Fruit fly (Drosophila melanogaster) whole organism, embryonic: Measurements from ENCODE around the gene Mbs.

Source experiments
- Ada2b ChIP-seq: fragments of 200-800 bp; sonication (Bioruptor generic); IDR thresholded peaks from 2 replicates; pipeline ENCODE4 v1.3.6; 2022; ENCODE audit warnings: missing biosample characterization, missing genetic modification characterization
- Aef1 ChIP-seq: fragments of 200-800 bp; sonication (Bioruptor generic); IDR thresholded peaks from 3 replicates; pipeline ENCODE4 v1.3.6; 2022; ENCODE audit warnings: missing biosample characterization, missing genetic modification characterization
- C15 ChIP-seq: fragments of 200-800 bp; sonication (Bioruptor generic); IDR thresholded peaks from 3 replicates; pipeline ENCODE4 v1.3.6; 2022; ENCODE audit warnings: missing biosample characterization, missing genetic modification characterization
- CG11560 ChIP-seq: fragments of 200-800 bp; sonication (Bioruptor generic); IDR thresholded peaks from 3 replicates; pipeline ENCODE4 v1.3.6; 2022; ENCODE audit warnings: missing biosample characterization, missing genetic modification characterization
- CG11695 ChIP-seq: fragments of 200-800 bp; sonication (Bioruptor generic); IDR thresholded peaks from 3 replicates; pipeline ENCODE4 v1.3.6; 2022; ENCODE audit warnings: missing biosample characterization, missing genetic modification characterization
- CG11723 ChIP-seq: fragments of 200-800 bp; sonication (Bioruptor generic); optimal IDR thresholded peaks from 2 replicates; lab custom pipeline; 2017; ENCODE audit warnings: missing biosample characterization, mild to moderate bottlenecking, missing genetic modification characterization
- CG12155 ChIP-seq: fragments of 200-800 bp; sonication (Bioruptor generic); optimal IDR thresholded peaks from 3 replicates; lab custom pipeline; 2016; ENCODE audit warnings: missing biosample characterization, missing genetic modification characterization
- CG13894 ChIP-seq: fragments of 200-800 bp; sonication (Bioruptor generic); optimal IDR thresholded peaks from 3 replicates; lab custom pipeline; 2018; ENCODE audit warnings: missing biosample characterization, mild to moderate bottlenecking, missing genetic modification characterization, moderate library complexity
- CG14965 ChIP-seq: fragments of 200-800 bp; sonication (Bioruptor generic); optimal IDR thresholded peaks from 2 replicates; lab custom pipeline; 2016; ENCODE audit warnings: missing biosample characterization, missing genetic modification characterization, borderline replicate concordance
- CG1529 ChIP-seq: fragments of 200-800 bp; sonication (Bioruptor generic); optimal IDR thresholded peaks from 3 replicates; lab custom pipeline; 2018; ENCODE audit warnings: missing biosample characterization, missing genetic modification characterization
- CG18262 ChIP-seq: fragments of 200-800 bp; optimal IDR thresholded peaks from 3 replicates; lab custom pipeline; 2019; ENCODE audit warnings: missing biosample characterization, mild to moderate bottlenecking, missing genetic modification characterization, moderate library complexity
- CG3163 ChIP-seq: fragments of 200-800 bp; sonication (Bioruptor generic); optimal IDR thresholded peaks from 3 replicates; lab custom pipeline; 2016; ENCODE audit warnings: missing biosample characterization, missing genetic modification characterization
- CG34422 ChIP-seq: fragments of 200-800 bp; sonication (Bioruptor generic); IDR thresholded peaks from 3 replicates; pipeline ENCODE4 v1.3.6; 2022; ENCODE audit warnings: missing biosample characterization, missing genetic modification characterization
- CG3847 ChIP-seq: fragments of 200-800 bp; sonication (Bioruptor generic); IDR thresholded peaks from 2 replicates; pipeline ENCODE4 v1.3.6; 2022; ENCODE audit warnings: missing biosample characterization, missing genetic modification characterization
- CG3995 ChIP-seq: fragments of 200-800 bp; sonication (Bioruptor generic); optimal IDR thresholded peaks from 3 replicates; lab custom pipeline; 2016; ENCODE audit warnings: missing biosample characterization, missing genetic modification characterization
- CG8290 ChIP-seq, 3 experiments: fragments of 200-800 bp; sonication (Bioruptor generic); optimal IDR thresholded peaks; 2 replicates each; lab custom pipeline; 2016 to 2019; ENCODE audit warnings: missing biosample characterization in 3 of 3, missing genetic modification characterization in 3 of 3, mild to moderate bottlenecking in 2 of 3, moderate library complexity in 1 of 3
- CG8765 ChIP-seq: fragments of 200-800 bp; sonication (Bioruptor generic); IDR thresholded peaks from 2 replicates; pipeline ENCODE4 v1.3.6; 2022; ENCODE audit warnings: missing biosample characterization, missing genetic modification characterization
- CG9817 ChIP-seq: fragments of 200-800 bp; sonication (Bioruptor generic); optimal IDR thresholded peaks from 2 replicates; lab custom pipeline; 2018; ENCODE audit warnings: missing biosample characterization, mild to moderate bottlenecking, missing genetic modification characterization, moderate library complexity
- CG9876 ChIP-seq: fragments of 200-800 bp; sonication (Bioruptor generic); optimal IDR thresholded peaks from 2 replicates; lab custom pipeline; 2016; ENCODE audit warnings: missing biosample characterization, missing genetic modification characterization
- CG9932 ChIP-seq: fragments of 200-800 bp; sonication (Bioruptor generic); IDR thresholded peaks from 2 replicates; pipeline ENCODE4 v1.3.6; 2022; ENCODE audit warnings: missing biosample characterization, missing genetic modification characterization
- Drgx ChIP-seq: fragments of 200-800 bp; sonication (Bioruptor generic); IDR thresholded peaks from 2 replicates; pipeline ENCODE4 v1.3.6; 2022; ENCODE audit warnings: missing biosample characterization, missing genetic modification characterization
- HHEX ChIP-seq: fragments of 200-800 bp; sonication (Bioruptor generic); optimal IDR thresholded peaks from 3 replicates; lab custom pipeline; 2017; ENCODE audit warnings: missing biosample characterization, mild to moderate bottlenecking, missing genetic modification characterization, missing genetic modification reagents
- Hand ChIP-seq: fragments of 200-800 bp; sonication (Bioruptor generic); optimal IDR thresholded peaks from 2 replicates; lab custom pipeline; 2017; ENCODE audit warnings: mild to moderate bottlenecking, missing biosample characterization, missing genetic modification reagents, missing genetic modification characterization
- HmgD ChIP-seq: fragments of 200-800 bp; sonication (Bioruptor generic); optimal IDR thresholded peaks from 3 replicates; lab custom pipeline; 2016; ENCODE audit warnings: missing biosample characterization, missing genetic modification characterization
- HmgZ ChIP-seq: fragments of 200-800 bp; sonication (Bioruptor generic); optimal IDR thresholded peaks from 2 replicates; lab custom pipeline; 2018; ENCODE audit warnings: missing biosample characterization, mild to moderate bottlenecking, missing genetic modification characterization
- Hr39 ChIP-seq: fragments of >200 bp; optimal IDR thresholded peaks from 2 replicates; lab custom pipeline; 2017
- Hr51 ChIP-seq, 2 experiments: fragments of 200-800 bp; sonication (Bioruptor generic); optimal IDR thresholded peaks; 2 replicates in 1 of 2; 3 replicates in 1 of 2; lab custom pipeline; 2016 to 2018; ENCODE audit warnings: missing biosample characterization in 2 of 2, missing genetic modification characterization in 2 of 2, mild to moderate bottlenecking in 1 of 2, moderate library complexity in 1 of 2
- Lhr ChIP-seq: fragments of 200-800 bp; sonication (Bioruptor generic); optimal IDR thresholded peaks from 3 replicates; lab custom pipeline; 2017; ENCODE audit warnings: mild to moderate bottlenecking, missing biosample characterization, missing genetic modification reagents, missing genetic modification characterization
- Max ChIP-seq: fragments of 200-800 bp; sonication (Bioruptor generic); optimal IDR thresholded peaks from 2 replicates; lab custom pipeline; 2016; ENCODE audit warnings: missing biosample characterization, mild to moderate bottlenecking, missing genetic modification characterization
- NfI ChIP-seq: fragments of 200-800 bp; sonication (Bioruptor generic); optimal IDR thresholded peaks from 3 replicates; lab custom pipeline; 2018; ENCODE audit warnings: missing biosample characterization, mild to moderate bottlenecking, missing genetic modification characterization, moderate library complexity
- Spps ChIP-seq: fragments of 200-800 bp; sonication (Bioruptor generic); optimal IDR thresholded peaks from 2 replicates; lab custom pipeline; 2018; ENCODE audit warnings: missing biosample characterization, mild to moderate bottlenecking, missing genetic modification characterization
- cas ChIP-seq: fragments of 200-800 bp; sonication (Bioruptor generic); IDR thresholded peaks from 2 replicates; pipeline ENCODE4 v1.3.6; 2022; ENCODE audit warnings: missing biosample characterization, missing genetic modification characterization
- crc ChIP-seq: fragments of 200-800 bp; sonication (Bioruptor generic); optimal IDR thresholded peaks from 2 replicates; lab custom pipeline; 2016; ENCODE audit warnings: missing biosample characterization, missing genetic modification characterization
- da ChIP-seq: fragments of 200-800 bp; sonication (Bioruptor generic); optimal IDR thresholded peaks from 2 replicates; lab custom pipeline; 2016; ENCODE audit warnings: missing biosample characterization, missing genetic modification characterization
- dmrt99B ChIP-seq: fragments of 200-800 bp; sonication (Bioruptor generic); optimal IDR thresholded peaks from 2 replicates; lab custom pipeline; 2018; ENCODE audit warnings: missing biosample characterization, mild to moderate bottlenecking, missing genetic modification characterization, moderate library complexity
- ems ChIP-seq: fragments of 200-800 bp; sonication (Bioruptor generic); optimal IDR thresholded peaks from 3 replicates; lab custom pipeline; 2016; ENCODE audit warnings: missing biosample characterization, missing genetic modification characterization
- grau ChIP-seq: fragments of 200-800 bp; optimal IDR thresholded peaks from 3 replicates; lab custom pipeline; 2019; ENCODE audit warnings: missing biosample characterization, mild to moderate bottlenecking, missing genetic modification characterization, moderate library complexity
- ind ChIP-seq: fragments of 200-800 bp; sonication (Bioruptor generic); optimal IDR thresholded peaks from 3 replicates; lab custom pipeline; 2016; ENCODE audit warnings: missing biosample characterization, missing genetic modification characterization
- ken ChIP-seq: fragments of 200-800 bp; sonication (Bioruptor generic); IDR thresholded peaks from 3 replicates; pipeline ENCODE4 v1.3.6; 2022; ENCODE audit warnings: missing biosample characterization, missing genetic modification characterization
- lov ChIP-seq, 2 experiments: fragments of 200-800 bp in 1 of 2; fragments of >200 bp in 1 of 2; sonication (Bioruptor generic) in 1 of 2; IDR thresholded peaks in 1 of 2; optimal IDR thresholded peaks in 1 of 2; 2 replicates in 1 of 2; 3 replicates in 1 of 2; pipeline versions ENCODE4 v1.3.6 to Lab custom; 2017 to 2022; ENCODE audit warnings: missing biosample characterization in 1 of 2, missing genetic modification characterization in 1 of 2
- mam ChIP-seq: fragments of 200-800 bp; sonication (Bioruptor generic); optimal IDR thresholded peaks from 3 replicates; lab custom pipeline; 2016; ENCODE audit warnings: missing biosample characterization, missing genetic modification characterization
- nerfin-1 ChIP-seq: fragments of 200-800 bp; sonication (Bioruptor generic); optimal IDR thresholded peaks from 3 replicates; lab custom pipeline; 2019; ENCODE audit warnings: missing biosample characterization, mild to moderate bottlenecking, missing genetic modification characterization, moderate library complexity
- pnt ChIP-seq: fragments of 200-800 bp; sonication (Bioruptor generic); optimal IDR thresholded peaks from 3 replicates; lab custom pipeline; 2016; ENCODE audit warnings: missing biosample characterization, missing genetic modification characterization
- slou ChIP-seq: fragments of 200-800 bp; sonication (Bioruptor generic); optimal IDR thresholded peaks from 3 replicates; lab custom pipeline; 2016; ENCODE audit warnings: missing biosample characterization, missing genetic modification characterization
- stc ChIP-seq: fragments of 200-800 bp; sonication (Bioruptor generic); IDR thresholded peaks from 2 replicates; pipeline ENCODE4 v1.3.6; 2022; ENCODE audit warnings: missing biosample characterization, missing genetic modification characterization
- unc-4 ChIP-seq: fragments of 200-800 bp; sonication (Bioruptor generic); IDR thresholded peaks from 2 replicates; pipeline ENCODE4 v1.3.6; 2022; ENCODE audit warnings: missing biosample characterization, missing genetic modification characterization; ENCODE audit not compliant: partially characterized antibody
- usp ChIP-seq: fragments of >200 bp; optimal IDR thresholded peaks from 2 replicates; lab custom pipeline; 2017; ENCODE audit warnings: missing biosample characterization, missing genetic modification characterization
- zfh2 ChIP-seq: fragments of 200-800 bp; sonication (Bioruptor generic); optimal IDR thresholded peaks from 2 replicates; lab custom pipeline; 2016; ENCODE audit warnings: missing biosample characterization, missing genetic modification characterization

Mbs gene

DNA sequence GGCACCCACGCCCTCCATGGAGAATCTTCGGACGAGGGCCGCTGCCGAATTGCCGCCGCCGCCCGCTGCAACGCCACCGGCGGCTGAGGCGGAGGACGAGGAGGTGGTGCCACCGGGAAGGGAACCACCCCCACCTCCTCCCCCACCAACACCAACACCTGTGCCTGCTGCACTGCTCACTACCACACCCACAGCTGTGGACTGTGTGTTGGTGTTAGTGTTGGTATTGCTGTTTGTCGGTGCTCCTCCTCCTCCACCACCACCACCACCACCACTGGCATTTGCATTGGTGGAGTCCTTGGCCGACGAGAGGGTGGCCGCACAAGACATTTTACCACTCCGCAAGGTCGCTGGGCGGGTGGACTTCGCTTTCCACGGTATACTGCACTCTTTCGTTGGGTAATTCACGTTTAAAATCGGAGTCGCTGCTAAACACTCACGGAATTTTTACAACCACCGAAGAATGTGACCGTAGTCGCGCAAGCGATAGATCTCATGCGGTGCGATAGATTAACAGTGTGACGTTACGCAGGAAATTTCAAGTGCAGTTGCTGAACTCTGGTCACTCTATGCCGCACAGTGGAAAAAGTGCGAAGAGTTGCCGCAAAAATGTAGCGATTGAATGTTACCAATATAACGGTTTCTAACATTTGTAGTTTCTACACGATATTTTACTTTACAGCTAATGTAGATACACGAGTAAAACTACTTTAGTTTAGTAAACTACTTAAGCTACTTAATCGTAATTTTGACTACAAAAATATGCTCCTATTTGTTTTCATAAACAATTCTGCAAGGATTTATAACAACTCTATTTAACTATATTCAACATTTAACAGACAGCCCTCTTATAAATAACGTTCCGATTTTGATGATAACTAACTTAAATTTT lies 40.2 kb upstream of the Mbs start, which contains the start of gene mib1 (continued):
- TF ChIP-seq Aef1, result 0 out of 3 replicates have a peak, but pooled peaks have one; percentile 19
- TF ChIP-seq Ada2b (GFP tag; lab: Robert Waterston, UW), result no peak
- TF ChIP-seq CG11723 (GFP tag; lab: Kevin White, UChicago), result no peak
- TF ChIP-seq unc-4 (GFP tag; lab: Robert Waterston, UW), result peak; percentile 82
- TF ChIP-seq stc (GFP tag; lab: Robert Waterston, UW), result 0 out of 2 replicates have a peak, but pooled peaks have one; percentile 25
- peak; percentile 32 for TF ChIP-seq zfh2 (GFP tag; lab: Kevin White, UChicago)
- TF ChIP-seq CG11560 (tag; lab: Robert Waterston, UW), result no peak
- TF ChIP-seq CG3995 (GFP tag; lab: Kevin White, UChicago), result peak; percentile 53
- peak; percentile 48 for TF ChIP-seq CG13894 (tag; lab: Kevin White, UChicago)
- no peak for TF ChIP-seq CG12155 (GFP tag; lab: Kevin White, UChicago)
- no peak for TF ChIP-seq cas (GFP tag; lab: Robert Waterston, UW)
- TF ChIP-seq CG18262 (tag; lab: Kevin White, UChicago), result no peak
- TF ChIP-seq HHEX (GFP tag; lab: Kevin White, UChicago), result peak; percentile 28
- TF ChIP-seq Max (GFP tag; lab: Kevin White, UChicago), result no peak
- no peak for TF ChIP-seq Spps
- TF ChIP-seq da (GFP tag; lab: Kevin White, UChicago), result no peak
- TF ChIP-seq pnt (GFP tag; lab: Kevin White, UChicago), result no peak
- TF ChIP-seq HmgD (GFP tag; lab: Kevin White, UChicago), result peak; percentile 59
- peak; percentile 76; the same call in 2 of the 3 replicates for TF ChIP-seq CG34422
- TF ChIP-seq nerfin-1 (tag; lab: Kevin White, UChicago), result peak; percentile 100
- TF ChIP-seq CG11695, result no peak; the same call in 2 of the 3 replicates
- TF ChIP-seq usp (GFP tag; lab: Kevin White, UChicago), result no peak
- peak; percentile 65 for TF ChIP-seq Hr39 (lab: Kevin White, UChicago)
- TF ChIP-seq mam, result no peak
- TF ChIP-seq HmgZ (tag; lab: Kevin White, UChicago), result peak; percentile 89
- TF ChIP-seq CG8290 (GFP tag; optimal IDR thresholded peaks at IDR 0.05; lab: Kevin White, UChicago), result peak; percentile 34
- TF ChIP-seq CG8290 (tag; optimal IDR thresholded peaks at IDR 0.05; lab: Kevin White, UChicago), result peak in 1 of 2 experiments; percentile 92
- peak; percentile 53 for TF ChIP-seq NfI (GFP tag; lab: Kevin White, UChicago)
- TF ChIP-seq CG3847 (GFP tag; lab: Robert Waterston, UW), result peak; percentile 89
- no peak for TF ChIP-seq crc (GFP tag; lab: Kevin White, UChicago)
- TF ChIP-seq CG9932 (GFP tag; lab: Robert Waterston, UW), result peak; percentile 51; the same call in 1 of the 2 replicates
- TF ChIP-seq CG9817, result peak; percentile 38
- TF ChIP-seq CG3163, result peak; percentile 41
- TF ChIP-seq lov (optimal IDR thresholded peaks at IDR 0.05; lab: Kevin White, UChicago), result no peak
- TF ChIP-seq lov (GFP tag; IDR thresholded peaks at IDR 0.05; lab: Robert Waterston, UW), result peak; percentile 62; the same call in 1 of the 3 replicates
- TF ChIP-seq CG14965 (GFP tag; lab: Kevin White, UChicago), result no peak
- TF ChIP-seq CG1529 (GFP tag; lab: Kevin White, UChicago), result no peak
- no peak for TF ChIP-seq Drgx
- TF ChIP-seq ems (GFP tag; lab: Kevin White, UChicago), result peak; percentile 38
- TF ChIP-seq slou (GFP tag; lab: Kevin White, UChicago), result no peak
- peak; percentile 37 for TF ChIP-seq dmrt99B
- TF ChIP-seq Hand, result no peak
- peak; percentile 99 for TF ChIP-seq Lhr (GFP tag; lab: Kevin White, UChicago)
- no peak for TF ChIP-seq CG9876
- peak in 1 of 2 experiments; percentile 5 for TF ChIP-seq Hr51 (GFP tag; optimal IDR thresholded peaks at IDR 0.05; lab: Kevin White, UChicago)
- TF ChIP-seq CG8765 (GFP tag; lab: Robert Waterston, UW), result no peak
- peak; percentile 35; the same call in 2 of the 3 replicates for TF ChIP-seq ken (GFP tag; lab: Robert Waterston, UW)
- no peak for TF ChIP-seq ind (GFP tag; lab: Kevin White, UChicago)
- TF ChIP-seq C15 (GFP tag; lab: Robert Waterston, UW), result no peak
- TF ChIP-seq grau (tag; lab: Kevin White, UChicago), result peak; percentile 59
